Fruit fly (Drosophila melanogaster) whole organism, embryonic: Measurements from ENCODE around the gene Cap-D3.

Experiments
- Ada2b ChIP-seq: fragments of 200-800 bp; sonication (Bioruptor generic); IDR thresholded peaks from 2 replicates; pipeline ENCODE4 v1.3.6; 2022; ENCODE audit warnings: missing biosample characterization, missing genetic modification characterization
- Antp ChIP-seq: fragments of 200-800 bp; sonication (Bioruptor generic); optimal IDR thresholded peaks from 3 replicates; lab custom pipeline; 2016; ENCODE audit warnings: missing biosample characterization, missing genetic modification characterization
- CG10959 ChIP-seq: fragments of 200-800 bp; sonication (Bioruptor generic); IDR thresholded peaks from 2 replicates; pipeline ENCODE4 v1.3.6; 2022; ENCODE audit warnings: missing biosample characterization, missing genetic modification characterization
- CG12219 ChIP-seq: fragments of 200-800 bp; sonication (Bioruptor generic); optimal IDR thresholded peaks from 3 replicates; lab custom pipeline; 2018; ENCODE audit warnings: missing biosample characterization, mild to moderate bottlenecking, missing genetic modification characterization
- CG12659 ChIP-seq: fragments of 200-800 bp; sonication (Bioruptor generic); optimal IDR thresholded peaks from 3 replicates; lab custom pipeline; 2017; ENCODE audit warnings: mild to moderate bottlenecking, missing biosample characterization, missing genetic modification reagents, missing genetic modification characterization
- CG13624 ChIP-seq: fragments of 200-800 bp; sonication (Bioruptor generic); optimal IDR thresholded peaks from 2 replicates; lab custom pipeline; 2016; ENCODE audit warnings: missing biosample characterization, missing genetic modification characterization
- CG14965 ChIP-seq: fragments of 200-800 bp; sonication (Bioruptor generic); optimal IDR thresholded peaks from 2 replicates; lab custom pipeline; 2016; ENCODE audit warnings: missing biosample characterization, missing genetic modification characterization, borderline replicate concordance
- CG1529 ChIP-seq: fragments of 200-800 bp; sonication (Bioruptor generic); optimal IDR thresholded peaks from 3 replicates; lab custom pipeline; 2018; ENCODE audit warnings: missing biosample characterization, missing genetic modification characterization
- CG17829 ChIP-seq: fragments of 200-800 bp; optimal IDR thresholded peaks from 2 replicates; lab custom pipeline; 2019; ENCODE audit warnings: missing biosample characterization, mild to moderate bottlenecking, missing genetic modification characterization, moderate library complexity
- CG1792 ChIP-seq: fragments of 200-800 bp; sonication (Bioruptor generic); optimal IDR thresholded peaks from 2 replicates; lab custom pipeline; 2016; ENCODE audit warnings: missing biosample characterization, missing genetic modification characterization
- CG2889 ChIP-seq: fragments of 200-800 bp; sonication (Bioruptor generic); IDR thresholded peaks from 3 replicates; pipeline ENCODE4 v1.3.6; 2022; ENCODE audit warnings: missing biosample characterization, missing genetic modification characterization
- CG30431 ChIP-seq: fragments of 200-800 bp; sonication (Bioruptor generic); optimal IDR thresholded peaks from 2 replicates; lab custom pipeline; 2017; ENCODE audit warnings: missing biosample characterization, missing genetic modification characterization
- CG3281 ChIP-seq: fragments of 200-800 bp; sonication (Bioruptor generic); optimal IDR thresholded peaks from 3 replicates; lab custom pipeline; 2017; ENCODE audit warnings: missing biosample characterization, mild to moderate bottlenecking, missing genetic modification characterization
- CG33557 ChIP-seq: fragments of 200-800 bp; sonication (Bioruptor generic); optimal IDR thresholded peaks from 2 replicates; lab custom pipeline; 2019; ENCODE audit warnings: missing biosample characterization, mild to moderate bottlenecking, missing genetic modification characterization, moderate library complexity
- CG34376 ChIP-seq: fragments of 200-800 bp; sonication (Bioruptor generic); optimal IDR thresholded peaks from 2 replicates; lab custom pipeline; 2018; ENCODE audit warnings: missing biosample characterization, mild to moderate bottlenecking, missing genetic modification characterization
- CG3726 ChIP-seq: fragments of 200-800 bp; sonication (Bioruptor generic); IDR thresholded peaks from 3 replicates; pipeline ENCODE4, ENCODE4 v1.3.6; 2022; ENCODE audit warnings: missing biosample characterization, missing genetic modification characterization
- CG5180 ChIP-seq: fragments of 200-800 bp; sonication (Bioruptor generic); optimal IDR thresholded peaks from 3 replicates; lab custom pipeline; 2017; ENCODE audit warnings: missing biosample characterization, missing genetic modification characterization, mild to moderate bottlenecking, moderate library complexity, missing genetic modification reagents
- CrebB ChIP-seq: fragments of 200-800 bp; sonication (Bioruptor generic); optimal IDR thresholded peaks from 3 replicates; lab custom pipeline; 2018; ENCODE audit warnings: missing biosample characterization, mild to moderate bottlenecking, missing genetic modification characterization
- Doc3 ChIP-seq: fragments of 200-800 bp; sonication (Bioruptor generic); IDR thresholded peaks from 3 replicates; pipeline ENCODE4 v1.3.6; 2022; ENCODE audit warnings: missing biosample characterization, missing genetic modification characterization; ENCODE audit not compliant: partially characterized antibody
- Dref ChIP-seq: fragments of 200-800 bp; sonication (Bioruptor generic); IDR thresholded peaks from 2 replicates; pipeline ENCODE4 v1.3.6; 2022; ENCODE audit warnings: missing biosample characterization, missing genetic modification characterization
- Drgx ChIP-seq: fragments of 200-800 bp; sonication (Bioruptor generic); IDR thresholded peaks from 2 replicates; pipeline ENCODE4 v1.3.6; 2022; ENCODE audit warnings: missing biosample characterization, missing genetic modification characterization
- E2f2 ChIP-seq: fragments of 200-800 bp; sonication (Bioruptor generic); IDR thresholded peaks from 2 replicates; pipeline ENCODE4 v1.3.6; 2022; ENCODE audit warnings: missing biosample characterization, missing genetic modification characterization
- Gug ChIP-seq: fragments of 200-800 bp; sonication (Bioruptor generic); IDR thresholded peaks from 4 replicates; pipeline ENCODE4 v1.3.6; 2022; ENCODE audit warnings: missing biosample characterization, missing genetic modification characterization
- Hmr ChIP-seq: fragments of 200-800 bp; sonication (Bioruptor generic); optimal IDR thresholded peaks from 3 replicates; lab custom pipeline; 2017; ENCODE audit warnings: mild to moderate bottlenecking, missing biosample characterization, missing genetic modification reagents, missing genetic modification characterization
- Hr3 ChIP-seq: fragments of 200-800 bp; sonication (Bioruptor generic); optimal IDR thresholded peaks from 3 replicates; lab custom pipeline; 2016; ENCODE audit warnings: missing biosample characterization, missing genetic modification characterization
- Lhr ChIP-seq: fragments of 200-800 bp; sonication (Bioruptor generic); optimal IDR thresholded peaks from 3 replicates; lab custom pipeline; 2017; ENCODE audit warnings: mild to moderate bottlenecking, missing biosample characterization, missing genetic modification reagents, missing genetic modification characterization
- Oli ChIP-seq: fragments of 200-800 bp; sonication (Bioruptor generic); optimal IDR thresholded peaks from 2 replicates; lab custom pipeline; 2018; ENCODE audit warnings: missing biosample characterization, mild to moderate bottlenecking, missing genetic modification characterization, moderate library complexity
- Scr ChIP-seq: fragments of 200-800 bp; sonication (Bioruptor generic); IDR thresholded peaks from 2 replicates; pipeline ENCODE4 v1.3.6; 2022; ENCODE audit warnings: missing biosample characterization, missing genetic modification characterization; ENCODE audit not compliant: partially characterized antibody
- Usf ChIP-seq: fragments of 200-800 bp; sonication (Bioruptor generic); optimal IDR thresholded peaks from 2 replicates; lab custom pipeline; 2017; ENCODE audit warnings: missing genotype, missing biosample characterization, missing genetic modification characterization
- Xrp1 ChIP-seq: fragments of 200-800 bp; sonication (Bioruptor generic); IDR thresholded peaks from 2 replicates; pipeline ENCODE4 v1.3.6; 2022; ENCODE audit warnings: missing biosample characterization, missing genetic modification characterization
- croc ChIP-seq: fragments of 200-800 bp; sonication (Bioruptor generic); conservative IDR thresholded peaks from 3 replicates; pipeline ENCODE4 v1.3.6; 2022; ENCODE audit warnings: missing biosample characterization, missing genetic modification characterization
- disco-r ChIP-seq: fragments of 200-800 bp; sonication (Bioruptor generic); optimal IDR thresholded peaks from 2 replicates; lab custom pipeline; 2016; ENCODE audit warnings: missing biosample characterization, missing genetic modification characterization
- dmrt11E ChIP-seq: fragments of 200-800 bp; sonication (Bioruptor generic); optimal IDR thresholded peaks from 3 replicates; lab custom pipeline; 2018; ENCODE audit warnings: missing biosample characterization, mild to moderate bottlenecking, missing genetic modification characterization, moderate library complexity
- en ChIP-seq: fragments of 200-800 bp; sonication (Bioruptor generic); optimal IDR thresholded peaks from 2 replicates; lab custom pipeline; 2016; ENCODE audit warnings: missing biosample characterization, missing genetic modification characterization
- fd102C ChIP-seq: fragments of 200-800 bp; sonication (Bioruptor generic); optimal IDR thresholded peaks from 2 replicates; lab custom pipeline; 2018; ENCODE audit warnings: missing biosample characterization, mild to moderate bottlenecking, missing genetic modification characterization, moderate library complexity
- hkb ChIP-seq, 2 experiments: fragments of 200-800 bp in 1 of 2; fragments of >200 bp in 1 of 2; sonication (Bioruptor generic) in 1 of 2; IDR thresholded peaks in 1 of 2; optimal IDR thresholded peaks in 1 of 2; 2 replicates each; pipeline versions ENCODE4 v1.3.6 to Lab custom; 2017 to 2022; ENCODE audit warnings: missing biosample characterization in 1 of 2, missing genetic modification characterization in 1 of 2
- jing ChIP-seq: fragments of 200-800 bp; sonication (Bioruptor generic); optimal IDR thresholded peaks from 2 replicates; lab custom pipeline; 2018; ENCODE audit warnings: missing biosample characterization, mild to moderate bottlenecking, missing genetic modification characterization
- lab ChIP-seq: fragments of 200-800 bp; sonication (Bioruptor generic); optimal IDR thresholded peaks from 3 replicates; lab custom pipeline; 2017; ENCODE audit warnings: missing biosample characterization, missing genetic modification characterization, mild to moderate bottlenecking, moderate library complexity, missing genetic modification reagents
- onecut ChIP-seq: fragments of 200-800 bp; sonication (Bioruptor generic); IDR thresholded peaks from 2 replicates; pipeline ENCODE4 v1.3.6; 2022; ENCODE audit warnings: missing biosample characterization, missing genetic modification characterization
- pros ChIP-seq: fragments of 200-800 bp; sonication (Bioruptor generic); optimal IDR thresholded peaks from 3 replicates; lab custom pipeline; 2019; ENCODE audit warnings: missing biosample characterization, mild to moderate bottlenecking, missing genetic modification characterization, moderate library complexity
- ranshi ChIP-seq: fragments of 200-800 bp; sonication (Bioruptor generic); IDR thresholded peaks from 2 replicates; pipeline ENCODE4 v1.3.6; 2022; ENCODE audit warnings: missing biosample characterization, missing genetic modification characterization
- sc ChIP-seq, 3 experiments: fragments of >200 bp in 2 of 3; fragments of 200-800 bp in 1 of 3; sonication (Bioruptor generic) in 1 of 3; optimal IDR thresholded peaks; 2 replicates in 2 of 3; 3 replicates in 1 of 3; lab custom pipeline; 2017; ENCODE audit warnings: mild to moderate bottlenecking in 1 of 3, missing biosample characterization in 1 of 3, missing genetic modification characterization in 1 of 3, missing genetic modification reagents in 1 of 3
- slou ChIP-seq: fragments of 200-800 bp; sonication (Bioruptor generic); optimal IDR thresholded peaks from 3 replicates; lab custom pipeline; 2016; ENCODE audit warnings: missing biosample characterization, missing genetic modification characterization
- slp2 ChIP-seq: fragments of 200-800 bp; sonication (Bioruptor generic); optimal IDR thresholded peaks from 2 replicates; lab custom pipeline; 2016; ENCODE audit warnings: missing biosample characterization, missing genetic modification characterization
- zen2 ChIP-seq: fragments of 200-800 bp; sonication (Bioruptor generic); IDR thresholded peaks from 3 replicates; pipeline ENCODE4 v1.3.6; 2022; ENCODE audit warnings: missing biosample characterization, missing genetic modification characterization; ENCODE audit not compliant: partially characterized antibody

The Cap-D3 gene

DNA sequence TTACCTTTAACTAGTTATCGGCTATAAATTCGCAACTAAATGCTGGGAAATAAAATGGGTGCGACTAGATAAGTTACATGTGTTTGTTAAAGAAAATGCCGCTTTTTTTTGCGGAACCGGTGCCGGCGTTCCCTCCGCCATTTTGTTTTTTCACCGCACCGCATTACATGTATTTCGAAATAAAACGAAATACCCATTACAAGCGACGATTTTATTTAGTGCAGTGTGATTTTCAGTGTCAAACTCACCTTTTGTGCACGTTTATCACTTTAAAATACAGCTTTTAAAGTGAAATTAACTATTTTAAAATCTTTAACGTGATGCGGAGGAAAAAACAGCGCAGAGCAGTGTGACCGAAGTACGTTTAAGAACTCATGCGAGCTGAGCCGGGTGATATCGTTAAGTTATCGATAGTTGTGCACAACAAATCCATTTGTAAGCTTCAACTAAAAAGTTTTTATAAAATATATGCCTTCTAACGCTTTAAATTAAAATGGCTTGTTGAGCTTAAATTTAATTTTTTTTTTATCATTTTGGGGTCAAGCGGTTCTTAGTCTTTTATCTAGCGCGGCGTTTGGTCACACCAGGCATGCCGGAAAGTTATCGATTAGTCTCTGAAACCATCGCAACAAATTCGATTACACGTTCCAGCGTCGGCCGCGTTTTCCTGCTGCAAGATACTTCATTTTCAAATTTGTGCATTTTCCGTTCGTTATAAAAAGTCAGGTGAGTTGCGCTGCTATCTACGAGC, 16.4 kb downstream of the Cap-D3 start, which contains the start of the genes Hel25E and Lam (continued):
- TF ChIP-seq CG33557 (no peak), pros (GFP tag; lab: Kevin White, UChicago) (no peak), zen2 (GFP tag; lab: Robert Waterston, UW) (peak; percentile 85)
- TF ChIP-seq, all 482 proteins: peak for 96

DNA sequence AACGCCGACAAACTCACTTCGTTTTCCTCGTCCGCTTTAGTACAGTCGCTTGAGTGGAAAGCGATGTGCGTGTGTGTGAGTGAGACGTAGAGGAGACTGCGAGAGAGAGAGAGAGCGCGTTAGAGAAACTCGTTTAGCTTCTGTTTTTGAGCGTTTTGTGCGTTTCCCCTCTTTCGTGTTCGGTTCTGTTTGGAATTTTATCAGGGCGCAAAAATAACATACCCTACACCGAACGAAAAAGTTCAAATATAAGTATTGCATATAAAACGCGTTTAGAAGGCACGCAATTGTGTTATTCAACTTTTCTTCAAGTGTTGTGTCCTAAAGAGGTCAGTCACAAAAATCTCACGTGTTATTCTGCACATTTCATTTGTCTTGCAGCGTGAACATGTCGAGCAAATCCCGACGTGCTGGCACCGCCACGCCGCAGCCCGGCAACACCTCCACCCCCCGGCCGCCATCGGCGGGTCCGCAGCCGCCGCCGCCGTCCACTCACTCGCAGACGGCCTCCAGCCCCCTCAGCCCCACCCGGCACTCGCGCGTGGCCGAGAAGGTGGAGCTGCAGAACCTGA, 17.3 kb downstream of the Cap-D3 start:
- TF ChIP-seq jing (GFP tag; lab: Kevin White, UChicago) (no peak), Drgx (GFP tag; lab: Robert Waterston, UW) (peak; percentile 68), CG2889 (GFP tag; lab: Robert Waterston, UW) (0 out of 3 replicates have a peak, but pooled peaks have one; percentile 32), croc (no peak), Hmr (peak; percentile 54), dmrt11E (no peak), Lhr (GFP tag; lab: Kevin White, UChicago) (no peak), Usf (no peak), CG17829 (tag; lab: Kevin White, UChicago) (peak; percentile 8), Gug (GFP tag; lab: Robert Waterston, UW) (peak; percentile 28; the same call in 1 of the 4 replicates), CG12659 (GFP tag; lab: Kevin White, UChicago) (peak; percentile 37), sc (optimal IDR thresholded peaks at IDR 0.05; lab: Kevin White, UChicago) (no peak), sc (GFP tag; optimal IDR thresholded peaks at IDR 0.05; lab: Kevin White, UChicago) (no peak), CG30431 (no peak), CG3726 (GFP tag; lab: Robert Waterston, UW) (0 out of 3 replicates have a peak, but pooled peaks have one; percentile 29), Scr (GFP tag; lab: Robert Waterston, UW) (no peak), Oli (tag; lab: Kevin White, UChicago) (peak; percentile 29), E2f2 (GFP tag; lab: Robert Waterston, UW) (peak; percentile 47), CG10959 (GFP tag; lab: Robert Waterston, UW) (no peak), Ada2b (GFP tag; lab: Robert Waterston, UW) (no peak; the same call in none of the 2 replicates), Doc3 (no peak), en (no peak), CG34376 (peak; percentile 27), lab (GFP tag; lab: Kevin White, UChicago) (no peak), Dref (GFP tag; lab: Robert Waterston, UW) (no peak), Hr3 (peak; percentile 50), CG13624 (GFP tag; lab: Kevin White, UChicago) (peak; percentile 15), CG1529 (GFP tag; lab: Kevin White, UChicago) (no peak), CG12219 (GFP tag; lab: Kevin White, UChicago) (no peak), Antp (GFP tag; lab: Kevin White, UChicago) (peak; percentile 49), CG5180 (no peak), CG1792 (GFP tag; lab: Kevin White, UChicago) (no peak), CG3281 (GFP tag; lab: Kevin White, UChicago) (peak; percentile 61), disco-r (no peak), fd102C (GFP tag; lab: Kevin White, UChicago) (no peak), ranshi (GFP tag; lab: Robert Waterston, UW) (peak; percentile 47; the same call in 1 of the 2 replicates), CG14965 (GFP tag; lab: Kevin White, UChicago) (no peak), slp2 (GFP tag; lab: Kevin White, UChicago) (peak; percentile 21), onecut (peak; percentile 38), Xrp1 (GFP tag; lab: Robert Waterston, UW) (peak; percentile 61; the same call in 1 of the 2 replicates), CrebB (peak; percentile 36), hkb (optimal IDR thresholded peaks at IDR 0.05; lab: Kevin White, UChicago) (no peak), hkb (GFP tag; IDR thresholded peaks at IDR 0.05; lab: Robert Waterston, UW) (peak; percentile 80), slou (GFP tag; lab: Kevin White, UChicago) (no peak)
